Worm (Caenorhabditis elegans) whole organism, mixed stage, embryonic: ENCODE results near the gene T28A8.4.

Experiments used
- bed-3 ChIP-seq: fragments of 200-800 bp; sonication (Bioruptor generic); optimal IDR thresholded peaks from 3 replicates; lab custom pipeline; 2018; ENCODE audit warnings: mild to moderate bottlenecking, missing genetic modification characterization, moderate library complexity, missing compliant biosample characterization
- ces-1 ChIP-seq: fragments of 150-350 bp; optimal IDR thresholded peaks from 2 replicates; lab custom pipeline; 2014; ENCODE audit warnings: missing biosample characterization, missing genetic modification reagents, missing genetic modification characterization
- elt-1 ChIP-seq: sonication (generic microtip); optimal IDR thresholded peaks from 2 replicates; lab custom pipeline; 2017; ENCODE audit warnings: missing genetic modification characterization, mild to moderate bottlenecking, missing compliant biosample characterization, antibody characterized with exemption, moderate library complexity, borderline replicate concordance; ENCODE audit not compliant: insufficient read depth
- lsy-2 ChIP-seq: fragments of 150-350 bp; optimal IDR thresholded peaks from 2 replicates; lab custom pipeline; 2014; ENCODE audit warnings: missing biosample characterization, missing genetic modification characterization
- mep-1 ChIP-seq: fragments of 150-350 bp; optimal IDR thresholded peaks from 2 replicates; lab custom pipeline; 2017; ENCODE audit warnings: missing biosample characterization, missing genetic modification reagents, missing genetic modification characterization, inconsistent platforms
- nhr-237 ChIP-seq: fragments of 150-350 bp; optimal IDR thresholded peaks from 2 replicates; lab custom pipeline; 2014; ENCODE audit warnings: missing biosample characterization, missing genetic modification characterization
- sem-2 ChIP-seq: fragments of 200-800 bp; sonication (Bioruptor generic); optimal IDR thresholded peaks from 2 replicates; lab custom pipeline; 2018; ENCODE audit warnings: mild to moderate bottlenecking, missing genetic modification characterization, missing compliant biosample characterization
- sptf-1 ChIP-seq: sonication (generic microtip); optimal IDR thresholded peaks from 2 replicates; lab custom pipeline; 2017; ENCODE audit warnings: mild to moderate bottlenecking, missing genetic modification characterization, moderate library complexity, missing compliant biosample characterization
- unc-39 ChIP-seq: fragments of 150-350 bp; optimal IDR thresholded peaks from 2 replicates; lab custom pipeline; 2014; ENCODE audit warnings: missing biosample characterization, missing genetic modification characterization
- unc-62 ChIP-seq: fragments of 150-350 bp; optimal IDR thresholded peaks from 2 replicates; lab custom pipeline; 2014; ENCODE audit warnings: missing biosample characterization, missing genetic modification reagents, missing genetic modification characterization
- ztf-11 ChIP-seq: fragments of 150-350 bp; optimal IDR thresholded peaks from 2 replicates; lab custom pipeline; 2014; ENCODE audit warnings: missing biosample characterization, missing genetic modification characterization

- no peak for TF ChIP-seq elt-1 (tag; lab: Kevin White, UChicago)
- no peak for TF ChIP-seq lsy-2
- TF ChIP-seq ces-1, result peak; percentile 21
- TF ChIP-seq unc-39 (tag; lab: Kevin White, UChicago), result no peak
- TF ChIP-seq nhr-237, result no peak
- TF ChIP-seq sptf-1, result no peak
- no peak for TF ChIP-seq mep-1 (tag; lab: Kevin White, UChicago)
- TF ChIP-seq ztf-11 (tag; lab: Kevin White, UChicago), result no peak
- TF ChIP-seq unc-62 (GFP tag; lab: Kevin White, UChicago), result no peak
- TF ChIP-seq sem-2 (GFP tag; lab: Kevin White, UChicago), result no peak
- no peak for TF ChIP-seq bed-3 (GFP tag; lab: Kevin White, UChicago)
Observed at ce11 chrIII:13514470-13514869, 11.0 kb downstream of the T28A8.4 start, which contains the start of gene mlh-1.
